Fruit fly (Drosophila melanogaster) whole organism: Measurements from ENCODE around the gene Hex-t2.

ENCODE experiments used
- CG8478 ChIP-seq: fragments of >200 bp; optimal IDR thresholded peaks from 2 replicates; lab custom pipeline; 2018; ENCODE audit warnings: inconsistent platforms
- Dll ChIP-seq: fragments of >200 bp; optimal IDR thresholded peaks from 2 replicates; lab custom pipeline; 2017
- EcR ChIP-seq, 2 experiments: fragments of >200 bp; optimal IDR thresholded peaks; 2 replicates each; lab custom pipeline; 2017; ENCODE audit warnings: missing biosample characterization in 2 of 2, missing genetic modification characterization in 2 of 2, missing genetic modification reagents in 2 of 2
- pan ChIP-seq: fragments of >200 bp; optimal IDR thresholded peaks from 2 replicates; lab custom pipeline; 2017
- psq ChIP-seq: fragments of >200 bp; optimal IDR thresholded peaks from 2 replicates; lab custom pipeline; 2017

- no peak for TF ChIP-seq CG8478 (lab: Kevin White, UChicago)
- no peak for TF ChIP-seq Dll (lab: Kevin White, UChicago)
- no peak for TF ChIP-seq EcR (GFP tag; optimal IDR thresholded peaks at IDR 0.05; lab: Kevin White, UChicago)
- no peak for TF ChIP-seq psq (lab: Kevin White, UChicago)
- no peak for TF ChIP-seq pan
Measured at dm6 chr3R:26425681-26426080, 24.8 kb upstream of the Hex-t2 start, which contains the start of gene CG34291.
